Worm (Caenorhabditis elegans) whole organism, early embryonic: ENCODE data around the gene Y37E11B.1.

Experiments
- F13C5.2 ChIP-seq: sonication (generic microtip); optimal IDR thresholded peaks from 2 replicates; lab custom pipeline; 2017; ENCODE audit warnings: mild to moderate bottlenecking, missing genetic modification characterization, inconsistent platforms, missing compliant biosample characterization
- hnd-1 ChIP-seq: sonication (generic microtip); optimal IDR thresholded peaks from 2 replicates; lab custom pipeline; 2016; ENCODE audit warnings: missing genetic modification characterization, missing compliant biosample characterization

DNA sequence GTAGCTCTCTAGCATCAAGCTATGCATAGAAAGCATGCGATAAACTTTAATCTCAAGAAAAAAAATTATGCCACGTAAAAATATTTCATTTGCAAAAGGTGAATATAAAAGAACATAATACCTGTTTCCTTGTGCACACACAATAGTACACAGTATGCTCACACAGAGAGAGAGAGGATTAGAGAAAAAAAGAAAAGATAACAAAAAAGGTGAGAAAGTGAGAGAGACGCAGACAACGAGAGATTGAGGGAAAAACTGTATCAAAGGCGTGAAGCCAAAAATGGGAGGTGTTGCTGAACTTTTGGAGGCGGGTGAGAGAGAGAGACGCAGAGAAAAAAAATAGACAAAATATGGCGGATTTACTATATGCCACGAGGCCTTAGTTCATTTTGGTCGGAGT, 31.1 kb upstream of the Y37E11B.1 start:
- TF ChIP-seq hnd-1 (tag; lab: Kevin White, UChicago) (no peak), F13C5.2 (tag; lab: Kevin White, UChicago) (no peak)
